Fruit fly (Drosophila melanogaster): ENCODE measurements around the gene CG4440.

dm6 chr2L:16357865-16358264 is 28.1 kb downstream of the CG4440 start:
- TF ChIP-seq Sin3A (optimal IDR thresholded peaks at IDR 0.05): no peak
- TF ChIP-seq tgo (GFP tag; IDR thresholded peaks at IDR 0.05): peak; percentile 41; the same call in 1 of the 3 replicates
- TF ChIP-seq NFAT (GFP tag; IDR thresholded peaks at IDR 0.05): no peak
- no peak for TF ChIP-seq ap (GFP tag; IDR thresholded peaks at IDR 0.05)
- 0 out of 2 replicates have a peak, but pooled peaks have one; percentile 22 for TF ChIP-seq CG17328 (GFP tag; IDR thresholded peaks at IDR 0.05)
- peak; percentile 60 for TF ChIP-seq CG2678 (tag; optimal IDR thresholded peaks at IDR 0.05)
- TF ChIP-seq exex (tag; optimal IDR thresholded peaks at IDR 0.05): no peak
